Worm (Caenorhabditis elegans) whole organism, young adult: Measurements from ENCODE around the gene sulp-8.

ENCODE experiments used
- D2030.7 ChIP-seq: fragments of 200-800 bp; sonication (Bioruptor generic); IDR thresholded peaks from 2 replicates; pipeline ENCODE4 v1.3.6; 2022; ENCODE audit warnings: missing genetic modification reagents, missing genetic modification characterization, missing compliant biosample characterization
- F37B4.10 ChIP-seq: fragments of 200-800 bp; sonication (Bioruptor generic); IDR thresholded peaks from 2 replicates; pipeline ENCODE4 v1.3.6; 2022; ENCODE audit warnings: missing genetic modification characterization, missing compliant biosample characterization
- K12H6.12 ChIP-seq: fragments of 200-800 bp; sonication (Bioruptor generic); optimal IDR thresholded peaks from 2 replicates; lab custom pipeline; 2018; ENCODE audit warnings: mild to moderate bottlenecking, missing genetic modification characterization, missing compliant biosample characterization
- Y67H2A.10 ChIP-seq: fragments of 200-800 bp; sonication (Bioruptor generic); conservative IDR thresholded peaks from 2 replicates; pipeline ENCODE4 v1.3.6; 2022; ENCODE audit warnings: missing genetic modification reagents, missing genetic modification characterization, missing compliant biosample characterization
- Y95B8A.8 ChIP-seq: fragments of 200-800 bp; sonication (Bioruptor generic); IDR thresholded peaks from 2 replicates; pipeline ENCODE4 v1.3.6; 2022; ENCODE audit warnings: missing genetic modification reagents, missing genetic modification characterization, missing compliant biosample characterization
- ama-1 ChIP-seq, 3 experiments: fragments of 150-350 bp in 1 of 3; sonication (generic microtip) in 2 of 3; optimal IDR thresholded peaks; 2 replicates each; lab custom pipeline; 2014 to 2018; ENCODE audit warnings: missing biosample characterization in 2 of 3, missing genetic modification characterization in 2 of 3, missing genetic modification reagents in 2 of 3
- aptf-2 ChIP-seq: fragments of 200-800 bp; sonication (Bioruptor generic); conservative IDR thresholded peaks from 2 replicates; pipeline ENCODE4 v1.3.6; 2022; ENCODE audit warnings: missing genetic modification reagents, missing genetic modification characterization, missing compliant biosample characterization
- atf-7 ChIP-seq: sonication (generic microtip); optimal IDR thresholded peaks from 2 replicates; lab custom pipeline; 2017; ENCODE audit warnings: mild to moderate bottlenecking, missing genetic modification characterization, missing compliant biosample characterization
- athp-1 ChIP-seq: sonication (generic microtip); optimal IDR thresholded peaks from 2 replicates; lab custom pipeline; 2017; ENCODE audit warnings: mild to moderate bottlenecking, missing genetic modification characterization, missing compliant biosample characterization
- attf-3 ChIP-seq: fragments of 200-800 bp; sonication (Bioruptor generic); conservative IDR thresholded peaks from 2 replicates; pipeline ENCODE4 v1.3.6; 2022; ENCODE audit warnings: missing genetic modification reagents, missing genetic modification characterization, missing compliant biosample characterization
- ceh-100 ChIP-seq: fragments of 200-800 bp; sonication (Bioruptor generic); IDR thresholded peaks from 2 replicates; pipeline ENCODE4 v1.3.6; 2022; ENCODE audit warnings: missing genetic modification reagents, missing genetic modification characterization, missing compliant biosample characterization
- ceh-27 ChIP-seq: fragments of 200-800 bp; sonication (Bioruptor generic); optimal IDR thresholded peaks from 2 replicates; lab custom pipeline; 2018; ENCODE audit warnings: mild to moderate bottlenecking, missing genetic modification characterization, moderate library complexity, missing compliant biosample characterization
- ceh-58 ChIP-seq: fragments of 200-800 bp; sonication (Bioruptor generic); IDR thresholded peaks from 2 replicates; pipeline ENCODE4 v1.3.6; 2022; ENCODE audit warnings: missing genetic modification characterization, missing compliant biosample characterization
- chd-7 ChIP-seq: sonication (generic microtip); optimal IDR thresholded peaks from 2 replicates; lab custom pipeline; 2016; ENCODE audit warnings: mild to moderate bottlenecking, missing genetic modification characterization, moderate library complexity, missing compliant biosample characterization
- dox-1 ChIP-seq: fragments of 200-800 bp; sonication (Bioruptor generic); IDR thresholded peaks from 2 replicates; pipeline ENCODE4 v1.3.6; 2022; ENCODE audit warnings: missing genetic modification reagents, missing genetic modification characterization, missing compliant biosample characterization
- dpff-1 ChIP-seq: sonication (generic microtip); optimal IDR thresholded peaks from 2 replicates; lab custom pipeline; 2017; ENCODE audit warnings: mild to moderate bottlenecking, missing genetic modification characterization, missing compliant biosample characterization
- efl-1 ChIP-seq: fragments of 150-350 bp; optimal IDR thresholded peaks from 2 replicates; lab custom pipeline; 2014; ENCODE audit warnings: missing biosample characterization, missing genetic modification reagents, missing genetic modification characterization
- egrh-3 ChIP-seq: fragments of 200-800 bp; sonication (Bioruptor generic); IDR thresholded peaks from 2 replicates; pipeline ENCODE4 v1.3.6; 2022; ENCODE audit warnings: missing genetic modification reagents, missing genetic modification characterization, missing compliant biosample characterization
- him-1 ChIP-seq: sonication (generic microtip); optimal IDR thresholded peaks from 2 replicates; lab custom pipeline; 2016; ENCODE audit warnings: missing genotype, missing genetic modification reagents, missing genetic modification characterization, missing compliant biosample characterization
- let-526 ChIP-seq: fragments of 200-800 bp; sonication (Bioruptor generic); IDR thresholded peaks from 2 replicates; pipeline ENCODE4 v1.3.6; 2022; ENCODE audit warnings: missing genetic modification reagents, missing genetic modification characterization, missing compliant biosample characterization
- lin-35 ChIP-seq, 3 experiments: fragments of 150-350 bp in 2 of 3; sonication (generic microtip) in 1 of 3; optimal IDR thresholded peaks; 2 replicates each; lab custom pipeline; 2014 to 2018; ENCODE audit warnings: missing biosample characterization in 3 of 3, missing genetic modification characterization in 3 of 3, missing genetic modification reagents in 3 of 3
- lsy-27 ChIP-seq: sonication (generic microtip); optimal IDR thresholded peaks from 2 replicates; lab custom pipeline; 2017; ENCODE audit warnings: missing genetic modification characterization, mild to moderate bottlenecking, missing compliant biosample characterization, antibody characterized with exemption, missing genotype, borderline replicate concordance; ENCODE audit not compliant: insufficient read depth
- mcd-1 ChIP-seq: fragments of 200-800 bp; sonication (Bioruptor generic); IDR thresholded peaks from 2 replicates; pipeline ENCODE4 v1.3.6; 2022; ENCODE audit warnings: missing genetic modification reagents, missing genetic modification characterization, missing compliant biosample characterization
- pbrm-1 ChIP-seq: fragments of 200-800 bp; sonication (Bioruptor generic); IDR thresholded peaks from 2 replicates; pipeline ENCODE4 v1.3.6; 2022; ENCODE audit warnings: missing genetic modification reagents, missing genetic modification characterization, missing compliant biosample characterization
- rcor-1 ChIP-seq: fragments of 200-800 bp; sonication (Bioruptor generic); IDR thresholded peaks from 2 replicates; pipeline ENCODE4 v1.3.6; 2022; ENCODE audit warnings: missing genetic modification reagents, missing genetic modification characterization, missing compliant biosample characterization
- rpc-1 ChIP-seq, 2 experiments: fragments of 150-350 bp in 1 of 2; sonication (generic microtip) in 1 of 2; optimal IDR thresholded peaks; 2 replicates each; lab custom pipeline; 2014 to 2018; ENCODE audit warnings: missing biosample characterization in 1 of 2, missing genetic modification characterization in 1 of 2, missing genetic modification reagents in 1 of 2, missing genotype in 1 of 2
- sdz-38 ChIP-seq: sonication (generic microtip); optimal IDR thresholded peaks from 2 replicates; lab custom pipeline; 2016; ENCODE audit warnings: missing genotype, missing genetic modification characterization, missing compliant biosample characterization
- sea-2 ChIP-seq: fragments of 200-800 bp; sonication (Bioruptor generic); IDR thresholded peaks from 2 replicates; pipeline ENCODE4 v1.3.6; 2022; ENCODE audit warnings: missing genetic modification characterization, missing compliant biosample characterization
- snpc-1.3 ChIP-seq: sonication (generic microtip); optimal IDR thresholded peaks from 2 replicates; lab custom pipeline; 2017; ENCODE audit warnings: missing genetic modification characterization, mild to moderate bottlenecking, missing compliant biosample characterization, antibody characterized with exemption, moderate library complexity, missing genotype, missing genetic modification reagents; ENCODE audit not compliant: insufficient read depth
- somi-1 ChIP-seq: fragments of 200-800 bp; sonication (Bioruptor generic); optimal IDR thresholded peaks from 2 replicates; lab custom pipeline; 2018; ENCODE audit warnings: mild to moderate bottlenecking, missing genetic modification characterization, missing compliant biosample characterization
- sptf-2 ChIP-seq: fragments of 200-800 bp; sonication (Bioruptor generic); optimal IDR thresholded peaks from 2 replicates; lab custom pipeline; 2018; ENCODE audit warnings: mild to moderate bottlenecking, missing genetic modification characterization, missing compliant biosample characterization
- tlf-1 ChIP-seq: fragments of 200-800 bp; sonication (Bioruptor generic); optimal IDR thresholded peaks from 2 replicates; lab custom pipeline; 2018; ENCODE audit warnings: mild to moderate bottlenecking, missing genetic modification characterization, missing compliant biosample characterization
- zfh-2 ChIP-seq: fragments of 200-800 bp; sonication (Bioruptor generic); conservative IDR thresholded peaks from 2 replicates; pipeline ENCODE4 v1.3.6; 2022; ENCODE audit warnings: missing genetic modification reagents, missing genetic modification characterization, missing compliant biosample characterization
- ztf-18 ChIP-seq: sonication (generic microtip); optimal IDR thresholded peaks from 2 replicates; lab custom pipeline; 2016; ENCODE audit warnings: missing genotype, mild to moderate bottlenecking, missing genetic modification characterization, missing compliant biosample characterization
- ztf-25 ChIP-seq: fragments of 200-800 bp; sonication (Bioruptor generic); IDR thresholded peaks from 2 replicates; pipeline ENCODE4 v1.3.6; 2022; ENCODE audit warnings: missing genetic modification reagents, missing genetic modification characterization, missing compliant biosample characterization
- ztf-3 ChIP-seq: fragments of 200-800 bp; sonication (Bioruptor generic); optimal IDR thresholded peaks from 2 replicates; lab custom pipeline; 2018; ENCODE audit warnings: mild to moderate bottlenecking, missing genetic modification characterization, missing compliant biosample characterization

sulp-8 gene

DNA sequence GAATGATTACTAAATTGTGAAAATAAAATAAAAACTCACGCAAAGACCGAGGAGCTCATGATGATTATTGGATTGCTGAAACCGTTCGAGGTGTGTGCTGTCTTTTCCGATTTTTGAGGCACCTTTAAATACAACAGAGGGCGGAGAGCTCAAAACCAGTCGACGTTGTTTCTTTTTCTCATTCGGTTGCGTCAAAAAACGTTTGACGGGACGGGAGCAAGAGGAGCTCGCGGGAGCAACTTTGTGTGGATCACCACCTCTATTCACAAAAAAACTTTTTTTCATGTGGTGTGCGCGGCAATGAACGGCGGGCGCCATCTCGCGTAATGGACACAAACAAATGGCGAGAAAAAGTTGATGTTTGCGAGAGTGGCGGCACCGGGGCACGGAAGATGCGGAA is 44.4 kb downstream of the sulp-8 start, which contains the start of gene idpc-3:
TSS of gene idpc-3 (minus strand) at position 101 of the 400 bp plus-strand sequence.
- TF ChIP-seq sptf-2 (GFP tag; lab: Kevin White, UChicago): no peak
- TF ChIP-seq attf-3 (GFP tag; lab: Robert Waterston, UW): no peak
- no peak for TF ChIP-seq athp-1 (tag; lab: Kevin White, UChicago)
- TF ChIP-seq snpc-1.3 (tag; lab: Kevin White, UChicago): no peak
- no peak for TF ChIP-seq Y95B8A.8 (GFP tag; lab: Robert Waterston, UW)
- no peak for TF ChIP-seq aptf-2 (GFP tag; lab: Robert Waterston, UW)
- no peak for TF ChIP-seq ceh-58 (GFP tag; lab: Robert Waterston, UW)
- TF ChIP-seq ama-1 (optimal IDR thresholded peaks at IDR 0.05; lab: Kevin White, UChicago): no peak
- no peak for TF ChIP-seq ama-1 (GFP tag; optimal IDR thresholded peaks at IDR 0.05; lab: Kevin White, UChicago)
- no peak for TF ChIP-seq lin-35 (GFP tag; optimal IDR thresholded peaks at IDR 0.05; lab: Kevin White, UChicago)
- no peak for TF ChIP-seq ztf-3 (GFP tag; lab: Kevin White, UChicago)
- no peak for TF ChIP-seq atf-7
- TF ChIP-seq rpc-1 (optimal IDR thresholded peaks at IDR 0.05; lab: Kevin White, UChicago): no peak
- no peak for TF ChIP-seq rpc-1 (tag; optimal IDR thresholded peaks at IDR 0.05; lab: Kevin White, UChicago)
- no peak for TF ChIP-seq somi-1 (GFP tag; lab: Kevin White, UChicago)
- TF ChIP-seq rcor-1 (GFP tag; lab: Robert Waterston, UW): no peak
- TF ChIP-seq efl-1 (GFP tag; lab: Kevin White, UChicago): no peak

DNA sequence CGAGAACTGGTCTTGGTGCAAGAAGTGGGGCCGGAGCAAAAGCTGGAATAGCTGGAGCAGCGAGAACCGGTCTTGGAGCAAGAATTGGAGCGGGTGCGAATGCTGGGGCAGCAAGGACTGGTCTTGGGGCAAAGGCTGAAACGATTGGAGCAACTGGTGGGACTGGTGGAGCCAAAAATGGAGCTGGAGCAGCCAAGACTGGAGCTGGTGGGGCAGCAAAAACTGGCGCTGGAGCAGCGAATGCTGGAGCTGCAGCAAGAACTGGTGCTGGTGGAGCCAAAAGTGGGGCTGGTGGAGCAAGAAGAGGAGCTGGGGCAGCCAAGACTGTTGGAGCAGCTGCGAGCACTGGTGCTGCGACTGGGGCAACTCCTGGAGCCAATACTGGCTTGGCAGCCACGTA is 44.9 kb downstream of the sulp-8 start:
- no peak for TF ChIP-seq Y67H2A.10
- TF ChIP-seq egrh-3: peak; percentile 83
- no peak for TF ChIP-seq sea-2
- TF ChIP-seq chd-7 (tag; lab: Kevin White, UChicago): peak; percentile 52
- peak; percentile 90 for TF ChIP-seq zfh-2 (GFP tag; lab: Robert Waterston, UW)
- TF ChIP-seq dox-1 (GFP tag; lab: Robert Waterston, UW): peak; percentile 42; the same call in 1 of the 2 replicates
- TF ChIP-seq, all 124 proteins: peak for 4

DNA sequence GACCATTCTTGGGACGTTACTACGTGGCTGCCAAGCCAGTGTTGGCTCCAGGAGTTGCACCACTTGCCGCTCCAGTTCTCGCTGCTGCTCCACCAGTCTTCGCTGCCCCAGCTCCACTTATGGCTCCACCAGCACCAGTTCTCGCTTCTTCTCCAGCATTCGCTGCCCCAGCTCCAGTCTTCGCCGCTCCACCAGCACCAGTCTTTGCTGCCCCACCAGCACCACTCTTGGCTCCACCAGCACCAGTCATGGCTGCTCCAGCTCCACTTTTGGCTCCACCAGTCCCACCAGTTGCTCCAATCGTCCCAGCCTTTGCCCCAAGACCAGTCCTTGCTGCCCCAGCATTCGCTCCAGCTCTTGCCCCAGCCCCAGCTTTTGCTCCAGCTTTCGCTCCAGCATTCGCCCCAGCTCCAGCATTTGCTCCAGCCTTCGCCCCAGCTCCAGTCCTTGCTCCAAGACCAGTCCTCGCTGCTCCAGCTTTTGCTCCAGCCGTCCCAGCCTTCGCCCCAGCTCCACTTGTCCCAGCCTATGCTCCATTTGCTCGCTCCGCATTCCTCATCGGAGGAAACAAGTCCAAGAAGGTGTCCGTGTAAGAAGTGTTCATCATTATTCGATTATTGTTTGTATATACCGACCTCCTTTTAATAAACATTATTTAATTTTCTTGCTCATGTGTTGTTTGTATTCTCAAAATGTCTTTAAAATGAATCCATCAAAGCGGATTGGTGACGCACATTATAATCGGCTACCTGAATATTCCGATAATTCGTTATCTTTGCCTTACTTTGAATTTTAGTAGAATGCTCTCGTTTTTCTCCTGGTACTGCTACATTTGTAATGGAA is 47.6 kb downstream of the sulp-8 start, which contains the start of gene T06E4.7:
TSS of gene T06E4.7 (plus strand) at position 793 of the 843 bp plus-strand sequence.
- no peak for TF ChIP-seq ceh-100 (GFP tag; lab: Robert Waterston, UW)
- TF ChIP-seq ztf-18 (tag; lab: Kevin White, UChicago): no peak
- 0 out of 2 replicates have a peak, but pooled peaks have one; percentile 4 for TF ChIP-seq F37B4.10 (GFP tag; lab: Robert Waterston, UW)
- no peak for TF ChIP-seq pbrm-1 (GFP tag; lab: Robert Waterston, UW)
- no peak for TF ChIP-seq tlf-1 (GFP tag; lab: Kevin White, UChicago)
- TF ChIP-seq dpff-1 (tag; lab: Kevin White, UChicago): no peak
- no peak for TF ChIP-seq aptf-2 (GFP tag; lab: Robert Waterston, UW)
- TF ChIP-seq dox-1 (GFP tag; lab: Robert Waterston, UW): 0 out of 2 replicates have a peak, but pooled peaks have one; percentile 34
- no peak for TF ChIP-seq sdz-38 (tag; lab: Kevin White, UChicago)
- peak; percentile 13 for TF ChIP-seq ceh-27 (GFP tag; lab: Kevin White, UChicago)
- TF ChIP-seq Y95B8A.8 (GFP tag; lab: Robert Waterston, UW): no peak
- peak; percentile 93 for TF ChIP-seq zfh-2 (GFP tag; lab: Robert Waterston, UW)
- TF ChIP-seq chd-7 (tag; lab: Kevin White, UChicago): peak; percentile 32
- no peak for TF ChIP-seq let-526 (GFP tag; lab: Robert Waterston, UW)
- peak; percentile 92 for TF ChIP-seq egrh-3
- 0 out of 2 replicates have a peak, but pooled peaks have one; percentile 10 for TF ChIP-seq D2030.7 (GFP tag; lab: Robert Waterston, UW)
- TF ChIP-seq K12H6.12 (tag; lab: Kevin White, UChicago): no peak
- TF ChIP-seq lin-35 (GFP tag; optimal IDR thresholded peaks at IDR 0.05; lab: Kevin White, UChicago): no peak
- no peak for TF ChIP-seq him-1 (tag; lab: Kevin White, UChicago)
- 0 out of 2 replicates have a peak, but pooled peaks have one; percentile 41 for TF ChIP-seq ztf-25 (GFP tag; lab: Robert Waterston, UW)
- TF ChIP-seq lsy-27 (tag; lab: Kevin White, UChicago): no peak
- peak; percentile 20; the same call in 1 of the 2 replicates for TF ChIP-seq mcd-1
